Worm (Caenorhabditis elegans) whole organism, L1 larva: Measurements from ENCODE around the gene R03E9.2.
A peak's percentile ranks its signal among the peaks of the same experiment; 100 is the strongest.

Experiments used
- C34B4.2 ChIP-seq: sonication (generic microtip); optimal IDR thresholded peaks from 2 replicates; lab custom pipeline; 2017; ENCODE audit warnings: mild to moderate bottlenecking, missing genetic modification characterization, missing compliant biosample characterization
- F16B12.6 ChIP-seq: fragments of 150-350 bp; optimal IDR thresholded peaks from 2 replicates; lab custom pipeline; 2014; ENCODE audit warnings: missing biosample characterization, missing genetic modification characterization
- alr-1 ChIP-seq: fragments of 200-800 bp; sonication (Bioruptor generic); optimal IDR thresholded peaks from 2 replicates; lab custom pipeline; 2018; ENCODE audit warnings: borderline replicate concordance, mild to moderate bottlenecking, missing genetic modification characterization, missing compliant biosample characterization
- aly-2 ChIP-seq: fragments of 150-350 bp; optimal IDR thresholded peaks from 2 replicates; lab custom pipeline; 2014; ENCODE audit warnings: missing biosample characterization, missing genetic modification characterization
- ama-1 ChIP-seq: fragments of 150-350 bp; optimal IDR thresholded peaks from 2 replicates; lab custom pipeline; 2014
- ceh-8 ChIP-seq: fragments of 200-800 bp; sonication (Bioruptor generic); optimal IDR thresholded peaks from 2 replicates; lab custom pipeline; 2018; ENCODE audit warnings: mild to moderate bottlenecking, missing genetic modification characterization, moderate library complexity, missing compliant biosample characterization
- ceh-82 ChIP-seq, 3 experiments: fragments of 150-350 bp in 1 of 3; sonication (generic microtip) in 2 of 3; optimal IDR thresholded peaks; 2 replicates each; lab custom pipeline; 2014 to 2017; ENCODE audit warnings: missing biosample characterization in 3 of 3, missing genetic modification characterization in 3 of 3
- ceh-90 ChIP-seq: sonication (generic microtip); optimal IDR thresholded peaks from 2 replicates; lab custom pipeline; 2016; ENCODE audit warnings: missing genetic modification characterization, missing compliant biosample characterization
- ces-1 ChIP-seq: fragments of 150-350 bp; optimal IDR thresholded peaks from 2 replicates; lab custom pipeline; 2014; ENCODE audit warnings: missing biosample characterization, missing genetic modification reagents, missing genetic modification characterization
- dpl-1 ChIP-seq, 3 experiments: fragments of 150-350 bp in 2 of 3; sonication (generic microtip) in 1 of 3; optimal IDR thresholded peaks; 2 replicates each; lab custom pipeline; 2014 to 2017; ENCODE audit warnings: missing biosample characterization in 3 of 3, missing genetic modification characterization in 3 of 3, missing genetic modification reagents in 3 of 3
- dsc-1 ChIP-seq: sonication (generic microtip); optimal IDR thresholded peaks from 2 replicates; lab custom pipeline; 2016; ENCODE audit warnings: mild to moderate bottlenecking, missing genetic modification characterization, missing compliant biosample characterization
- efl-1 ChIP-seq, 4 experiments: fragments of 150-350 bp; optimal IDR thresholded peaks in 3 of 4; peaks in 1 of 4; 1 replicate in 1 of 4; 2 replicates in 3 of 4; lab custom pipeline; 2014; ENCODE audit warnings: missing biosample characterization in 2 of 4, missing genetic modification characterization in 2 of 4, missing genetic modification reagents in 2 of 4
- efl-3 ChIP-seq: fragments of 200-800 bp; sonication (Bioruptor generic); optimal IDR thresholded peaks from 2 replicates; lab custom pipeline; 2018; ENCODE audit warnings: mild to moderate bottlenecking, missing genetic modification characterization, missing compliant biosample characterization
- elt-2 ChIP-seq: sonication (generic microtip); optimal IDR thresholded peaks from 2 replicates; lab custom pipeline; 2016; ENCODE audit warnings: missing genetic modification characterization, mild to moderate bottlenecking, inconsistent platforms, missing compliant biosample characterization, missing genetic modification reagents
- ets-5 ChIP-seq: fragments of 200-800 bp; sonication (Bioruptor generic); IDR thresholded peaks from 2 replicates; pipeline ENCODE4 v1.3.6; 2022; ENCODE audit warnings: missing genetic modification characterization, missing compliant biosample characterization
- fkh-10 ChIP-seq: sonication (generic microtip); optimal IDR thresholded peaks from 2 replicates; lab custom pipeline; 2017; ENCODE audit warnings: missing biosample characterization, missing genetic modification reagents, missing genetic modification characterization
- fkh-8 ChIP-seq: sonication (generic microtip); optimal IDR thresholded peaks from 2 replicates; lab custom pipeline; 2016; ENCODE audit warnings: mild to moderate bottlenecking, missing genetic modification characterization, missing compliant biosample characterization
- fos-1 ChIP-seq: fragments of 150-350 bp; optimal IDR thresholded peaks from 2 replicates; lab custom pipeline; 2014; ENCODE audit warnings: missing biosample characterization, missing genetic modification characterization
- grh-1 ChIP-seq: fragments of 200-800 bp; sonication (Bioruptor generic); IDR thresholded peaks from 2 replicates; pipeline ENCODE4 v1.3.6; 2022; ENCODE audit warnings: missing genetic modification reagents, missing genetic modification characterization, missing compliant biosample characterization
- hlh-17 ChIP-seq: fragments of 200-800 bp; sonication (Bioruptor generic); optimal IDR thresholded peaks from 2 replicates; lab custom pipeline; 2018; ENCODE audit warnings: missing genetic modification characterization, mild to moderate bottlenecking, missing compliant biosample characterization, moderate library complexity, borderline replicate concordance
- hlh-4 ChIP-seq: sonication (generic microtip); optimal IDR thresholded peaks from 2 replicates; lab custom pipeline; 2016; ENCODE audit warnings: mild to moderate bottlenecking, missing genetic modification characterization, missing compliant biosample characterization
- hpl-2 ChIP-seq: fragments of 150-350 bp; optimal IDR thresholded peaks from 2 replicates; lab custom pipeline; 2014; ENCODE audit warnings: missing biosample characterization, missing genetic modification reagents, missing genetic modification characterization
- irx-1 ChIP-seq: sonication (generic microtip); optimal IDR thresholded peaks from 2 replicates; lab custom pipeline; 2016; ENCODE audit warnings: missing genetic modification characterization, missing compliant biosample characterization
- isw-1 ChIP-seq: fragments of 200-800 bp; sonication (Bioruptor generic); IDR thresholded peaks from 2 replicates; pipeline ENCODE4 v1.3.6; 2022; ENCODE audit warnings: missing genetic modification characterization, missing compliant biosample characterization
- jun-1 ChIP-seq: fragments of 150-350 bp; optimal IDR thresholded peaks from 2 replicates; lab custom pipeline; 2014; ENCODE audit warnings: missing biosample characterization, missing genetic modification reagents, missing genetic modification characterization
- lin-13 ChIP-seq: fragments of 150-350 bp; optimal IDR thresholded peaks from 2 replicates; lab custom pipeline; 2014; ENCODE audit warnings: missing biosample characterization, missing genetic modification reagents, missing genetic modification characterization
- lin-14 ChIP-seq: fragments of 200-800 bp; sonication (Bioruptor generic); optimal IDR thresholded peaks from 2 replicates; lab custom pipeline; 2018; ENCODE audit warnings: mild to moderate bottlenecking, missing genetic modification characterization, moderate library complexity, missing compliant biosample characterization
- lin-39 ChIP-seq: fragments of 150-350 bp; optimal IDR thresholded peaks from 2 replicates; lab custom pipeline; 2014; ENCODE audit warnings: missing biosample characterization, missing genetic modification reagents, missing genetic modification characterization
- lir-3 ChIP-seq: sonication (generic microtip); optimal IDR thresholded peaks from 2 replicates; lab custom pipeline; 2016; ENCODE audit warnings: mild to moderate bottlenecking, missing genetic modification characterization, moderate library complexity, missing compliant biosample characterization; ENCODE audit not compliant: poor library complexity
- lsy-2 ChIP-seq, 2 experiments: fragments of 150-350 bp; optimal IDR thresholded peaks; 2 replicates each; lab custom pipeline; 2014; ENCODE audit warnings: missing biosample characterization in 2 of 2, missing genetic modification characterization in 2 of 2
- mef-2 ChIP-seq: fragments of 150-350 bp; optimal IDR thresholded peaks from 2 replicates; lab custom pipeline; 2014; ENCODE audit warnings: missing biosample characterization, missing genetic modification characterization
- mep-1 ChIP-seq: fragments of 150-350 bp; optimal IDR thresholded peaks from 2 replicates; lab custom pipeline; 2014; ENCODE audit warnings: missing biosample characterization, missing genetic modification characterization
- nhr-237 ChIP-seq: fragments of 150-350 bp; optimal IDR thresholded peaks from 2 replicates; lab custom pipeline; 2014; ENCODE audit warnings: missing biosample characterization, missing genetic modification characterization
- nhr-28 ChIP-seq: fragments of 150-350 bp; optimal IDR thresholded peaks from 2 replicates; lab custom pipeline; 2014; ENCODE audit warnings: missing biosample characterization, missing genetic modification characterization
- nhr-77 ChIP-seq: fragments of 150-350 bp; optimal IDR thresholded peaks from 2 replicates; lab custom pipeline; 2014; ENCODE audit warnings: missing biosample characterization, missing genetic modification characterization
- nhr-85 ChIP-seq: sonication (generic microtip); peaks from one replicate; lab custom pipeline; 2016; ENCODE audit warnings: missing genetic modification characterization, inconsistent platforms, missing compliant biosample characterization
- rnt-1 ChIP-seq: sonication (generic microtip); optimal IDR thresholded peaks from 2 replicates; lab custom pipeline; 2016; ENCODE audit warnings: mild to moderate bottlenecking, missing genetic modification characterization, moderate library complexity, missing compliant biosample characterization
- snpc-4 ChIP-seq: fragments of 150-350 bp; optimal IDR thresholded peaks from 2 replicates; lab custom pipeline; 2014; ENCODE audit warnings: missing biosample characterization, missing genetic modification characterization
- sox-4 ChIP-seq: sonication (generic microtip); optimal IDR thresholded peaks from 2 replicates; lab custom pipeline; 2016; ENCODE audit warnings: missing genetic modification characterization, missing compliant biosample characterization
- sptf-1 ChIP-seq: fragments of 150-350 bp; optimal IDR thresholded peaks from 2 replicates; lab custom pipeline; 2014; ENCODE audit warnings: missing biosample characterization, missing genetic modification characterization
- sup-37 ChIP-seq: fragments of 200-800 bp; sonication (Bioruptor generic); optimal IDR thresholded peaks from 2 replicates; lab custom pipeline; 2018; ENCODE audit warnings: mild to moderate bottlenecking, missing genetic modification characterization, missing compliant biosample characterization
- swsn-7 ChIP-seq: sonication (generic microtip); optimal IDR thresholded peaks from 2 replicates; lab custom pipeline; 2016; ENCODE audit warnings: missing genetic modification characterization, missing compliant biosample characterization
- tbx-2 ChIP-seq: sonication (generic microtip); optimal IDR thresholded peaks from 2 replicates; lab custom pipeline; 2016; ENCODE audit warnings: missing genetic modification characterization, missing compliant biosample characterization
- tlp-1 ChIP-seq: fragments of 150-350 bp; optimal IDR thresholded peaks from 2 replicates; lab custom pipeline; 2014; ENCODE audit warnings: missing biosample characterization, missing genetic modification characterization
- unc-130 ChIP-seq: fragments of 150-350 bp; optimal IDR thresholded peaks from 2 replicates; lab custom pipeline; 2017; ENCODE audit warnings: missing biosample characterization, missing genetic modification characterization, inconsistent platforms
- unc-30 ChIP-seq: sonication (generic microtip); optimal IDR thresholded peaks from 2 replicates; lab custom pipeline; 2017; ENCODE audit warnings: missing biosample characterization, missing genetic modification characterization
- unc-62 ChIP-seq: fragments of 150-350 bp; optimal IDR thresholded peaks from 2 replicates; lab custom pipeline; 2014; ENCODE audit warnings: missing biosample characterization, missing genetic modification reagents, missing genetic modification characterization
- unc-98 ChIP-seq: fragments of 200-800 bp; sonication (Bioruptor generic); IDR thresholded peaks from 2 replicates; pipeline ENCODE4 v1.3.6; 2022; ENCODE audit warnings: missing genetic modification characterization, missing compliant biosample characterization
- vab-15 ChIP-seq: sonication (generic microtip); optimal IDR thresholded peaks from 2 replicates; lab custom pipeline; 2017; ENCODE audit warnings: missing genotype, mild to moderate bottlenecking, missing genetic modification characterization, missing compliant biosample characterization
- xbp-1 ChIP-seq: sonication (generic microtip); optimal IDR thresholded peaks from 2 replicates; lab custom pipeline; 2016; ENCODE audit warnings: missing genetic modification characterization, missing compliant biosample characterization
- ztf-11 ChIP-seq, 2 experiments: sonication (generic microtip); optimal IDR thresholded peaks; 2 replicates each; lab custom pipeline; 2016 to 2017; ENCODE audit warnings: missing genetic modification characterization in 2 of 2, missing biosample characterization in 1 of 2, missing compliant biosample characterization in 1 of 2
- ztf-4 ChIP-seq: fragments of 150-350 bp; optimal IDR thresholded peaks from 2 replicates; lab custom pipeline; 2014; ENCODE audit warnings: missing biosample characterization, missing genetic modification characterization

The R03E9.2 gene

ce11 chrX:6749124-6749822 lies 16.2 kb upstream of the R03E9.2 start (continued):
- TF ChIP-seq F16B12.6 (tag; lab: Kevin White, UChicago) (no peak), ztf-11 (tag; optimal IDR thresholded peaks at IDR 0.05; lab: Kevin White, UChicago) (no peak), elt-2 (tag; lab: Kevin White, UChicago) (peak; percentile 94), ceh-82 (tag; optimal IDR thresholded peaks at IDR 0.05; lab: Kevin White, UChicago) (no peak), lsy-2 (tag; optimal IDR thresholded peaks at IDR 0.05; lab: Kevin White, UChicago) (peak; percentile 31 to 43), efl-1 (optimal IDR thresholded peaks at IDR 0.05; lab: Kevin White, UChicago) (peak in 1 of 2 experiments; percentile 3), efl-1 (GFP tag; optimal IDR thresholded peaks at IDR 0.05 in 1 of 2; lab: Kevin White, UChicago) (peak; percentile 9 to 90), fkh-8 (no peak), ztf-4 (tag; lab: Kevin White, UChicago) (peak; percentile 85), fos-1 (tag; lab: Kevin White, UChicago) (no peak), efl-3 (no peak), unc-30 (tag; lab: Kevin White, UChicago) (no peak), ceh-90 (tag; lab: Kevin White, UChicago) (no peak), tbx-2 (tag; lab: Kevin White, UChicago) (peak; percentile 74), rnt-1 (peak; percentile 44), C34B4.2 (no peak), lin-14 (GFP tag; lab: Kevin White, UChicago) (peak; percentile 88), sox-4 (no peak), nhr-28 (tag; lab: Kevin White, UChicago) (no peak), nhr-237 (no peak), dsc-1 (tag; lab: Kevin White, UChicago) (no peak), isw-1 (GFP tag; lab: Robert Waterston, UW) (no peak), unc-62 (GFP tag; lab: Kevin White, UChicago) (no peak), aly-2 (tag; lab: Kevin White, UChicago) (no peak), alr-1 (no peak), fkh-10 (GFP tag; lab: Kevin White, UChicago) (no peak), grh-1 (GFP tag; lab: Robert Waterston, UW) (peak; percentile 60), hlh-17 (no peak), jun-1 (tag; lab: Kevin White, UChicago) (no peak), nhr-77 (tag; lab: Kevin White, UChicago) (peak; percentile 30), lin-13 (GFP tag; lab: Kevin White, UChicago) (peak; percentile 60), snpc-4 (tag; lab: Kevin White, UChicago) (no peak), sup-37 (GFP tag; lab: Kevin White, UChicago) (no peak), tlp-1 (tag; lab: Kevin White, UChicago) (no peak), xbp-1 (tag; lab: Kevin White, UChicago) (peak; percentile 40), mep-1 (tag; lab: Kevin White, UChicago) (peak; percentile 32), hpl-2 (GFP tag; lab: Kevin White, UChicago) (peak; percentile 2), vab-15 (peak; percentile 25), unc-98 (GFP tag; lab: Robert Waterston, UW) (no peak), mef-2 (tag; lab: Kevin White, UChicago) (no peak), swsn-7 (peak; percentile 8), ets-5 (GFP tag; lab: Robert Waterston, UW) (no peak), hlh-4 (no peak), sptf-1 (no peak), ceh-8 (GFP tag; lab: Kevin White, UChicago) (no peak), nhr-85 (tag; lab: Kevin White, UChicago) (peak; percentile 96), ces-1 (GFP tag; lab: Kevin White, UChicago) (no peak), unc-130 (peak; percentile 85), dpl-1 (GFP tag; optimal IDR thresholded peaks at IDR 0.05; lab: Kevin White, UChicago) (peak; percentile 12 to 29 (median 16)), lin-39 (tag; lab: Kevin White, UChicago) (no peak), lir-3 (tag; lab: Kevin White, UChicago) (peak; percentile 38), ama-1 (no peak), irx-1 (peak; percentile 9)
